Worm (Caenorhabditis elegans) whole organism, late embryonic: Measurements from ENCODE around the gene rpoa-1.

ENCODE experiments used
- C08G9.2 ChIP-seq: sonication (generic microtip); optimal IDR thresholded peaks from 2 replicates; lab custom pipeline; 2016; ENCODE audit warnings: mild to moderate bottlenecking, missing genetic modification characterization, moderate library complexity, missing compliant biosample characterization
- C38D4.7 ChIP-seq: fragments of 200-800 bp; sonication (Bioruptor generic); optimal IDR thresholded peaks from 2 replicates; lab custom pipeline; 2018; ENCODE audit warnings: mild to moderate bottlenecking, missing genetic modification characterization, moderate library complexity, missing compliant biosample characterization
- F13H6.1 ChIP-seq: sonication (generic microtip); optimal IDR thresholded peaks from 2 replicates; lab custom pipeline; 2016; ENCODE audit warnings: missing genetic modification characterization, missing compliant biosample characterization
- K02D7.2 ChIP-seq: sonication (generic microtip); optimal IDR thresholded peaks from 2 replicates; lab custom pipeline; 2017; ENCODE audit warnings: mild to moderate bottlenecking, missing genetic modification characterization, missing compliant biosample characterization
- K09A11.1 ChIP-seq: sonication (generic microtip); optimal IDR thresholded peaks from 2 replicates; lab custom pipeline; 2017; ENCODE audit warnings: antibody characterized with exemption, mild to moderate bottlenecking, missing genetic modification characterization, missing compliant biosample characterization; ENCODE audit not compliant: insufficient read depth
- T23F11.4 ChIP-seq: fragments of 200-800 bp; sonication (Bioruptor generic); optimal IDR thresholded peaks from 2 replicates; lab custom pipeline; 2018; ENCODE audit warnings: mild to moderate bottlenecking, missing genetic modification characterization, missing compliant biosample characterization
- Y22D7AL.16 ChIP-seq: sonication (generic microtip); optimal IDR thresholded peaks from 2 replicates; lab custom pipeline; 2016; ENCODE audit warnings: missing genetic modification characterization, missing compliant biosample characterization
- ahr-1 ChIP-seq: sonication (generic microtip); optimal IDR thresholded peaks from 2 replicates; lab custom pipeline; 2016; ENCODE audit warnings: missing genetic modification characterization, missing compliant biosample characterization
- ama-1 ChIP-seq: fragments of 150-350 bp; optimal IDR thresholded peaks from 2 replicates; lab custom pipeline; 2014
- ceh-14 ChIP-seq: sonication (generic microtip); optimal IDR thresholded peaks from 2 replicates; lab custom pipeline; 2016; ENCODE audit warnings: missing genotype, missing genetic modification characterization, missing compliant biosample characterization
- ceh-2 ChIP-seq: sonication (generic microtip); optimal IDR thresholded peaks from 2 replicates; lab custom pipeline; 2016; ENCODE audit warnings: missing genotype, missing genetic modification characterization, missing compliant biosample characterization
- ceh-24 ChIP-seq: sonication (generic microtip); optimal IDR thresholded peaks from 2 replicates; lab custom pipeline; 2016; ENCODE audit warnings: mild to moderate bottlenecking, missing genetic modification characterization, missing compliant biosample characterization
- ceh-31 ChIP-seq: sonication (generic microtip); optimal IDR thresholded peaks from 2 replicates; lab custom pipeline; 2016; ENCODE audit warnings: missing genetic modification characterization, missing compliant biosample characterization
- ceh-45 ChIP-seq: fragments of 200-800 bp; sonication (Bioruptor generic); IDR thresholded peaks from 2 replicates; pipeline ENCODE4 v1.3.6; 2022; ENCODE audit warnings: missing genetic modification reagents, missing genetic modification characterization, missing compliant biosample characterization
- ceh-6 ChIP-seq: fragments of 200-800 bp; sonication (Bioruptor generic); optimal IDR thresholded peaks from 2 replicates; lab custom pipeline; 2018; ENCODE audit warnings: mild to moderate bottlenecking, missing genetic modification characterization, missing compliant biosample characterization
- ets-4 ChIP-seq: sonication (generic microtip); optimal IDR thresholded peaks from 2 replicates; lab custom pipeline; 2016; ENCODE audit warnings: missing genetic modification characterization, missing compliant biosample characterization
- fax-1 ChIP-seq: sonication (generic microtip); optimal IDR thresholded peaks from 2 replicates; lab custom pipeline; 2016; ENCODE audit warnings: missing genotype, missing genetic modification characterization, missing compliant biosample characterization
- fkh-6 ChIP-seq: sonication (generic microtip); optimal IDR thresholded peaks from 2 replicates; lab custom pipeline; 2016; ENCODE audit warnings: missing genetic modification characterization, missing compliant biosample characterization
- gmeb-2 ChIP-seq: sonication (generic microtip); optimal IDR thresholded peaks from 2 replicates; lab custom pipeline; 2016; ENCODE audit warnings: missing genetic modification characterization, inconsistent platforms, missing compliant biosample characterization
- hlh-13 ChIP-seq: fragments of 200-800 bp; sonication (Bioruptor generic); optimal IDR thresholded peaks from 2 replicates; lab custom pipeline; 2018; ENCODE audit warnings: mild to moderate bottlenecking, missing genetic modification characterization, missing compliant biosample characterization
- hlh-30 ChIP-seq: sonication (generic microtip); optimal IDR thresholded peaks from 2 replicates; lab custom pipeline; 2017; ENCODE audit warnings: antibody characterized with exemption, missing genetic modification characterization, missing compliant biosample characterization; ENCODE audit not compliant: insufficient read depth
- hlh-6 ChIP-seq: sonication (generic microtip); optimal IDR thresholded peaks from 2 replicates; lab custom pipeline; 2016; ENCODE audit warnings: missing genotype, missing genetic modification characterization, missing compliant biosample characterization
- lim-6 ChIP-seq: sonication (generic microtip); optimal IDR thresholded peaks from 2 replicates; lab custom pipeline; 2016; ENCODE audit warnings: missing genetic modification characterization, missing compliant biosample characterization
- madf-2 ChIP-seq: sonication (generic microtip); optimal IDR thresholded peaks from 2 replicates; lab custom pipeline; 2017; ENCODE audit warnings: missing genetic modification characterization, missing compliant biosample characterization
- mec-3 ChIP-seq: sonication (generic microtip); optimal IDR thresholded peaks from 2 replicates; lab custom pipeline; 2016; ENCODE audit warnings: borderline replicate concordance, missing genetic modification characterization, missing compliant biosample characterization
- nhr-11 ChIP-seq: fragments of 150-350 bp; optimal IDR thresholded peaks from 2 replicates; lab custom pipeline; 2014; ENCODE audit warnings: missing biosample characterization, missing genetic modification characterization
- odd-2 ChIP-seq: sonication (generic microtip); optimal IDR thresholded peaks from 2 replicates; lab custom pipeline; 2017; ENCODE audit warnings: antibody characterized with exemption, mild to moderate bottlenecking, missing genetic modification characterization, missing compliant biosample characterization
- pat-9 ChIP-seq: fragments of 200-800 bp; sonication (Bioruptor generic); optimal IDR thresholded peaks from 2 replicates; lab custom pipeline; 2018; ENCODE audit warnings: mild to moderate bottlenecking, missing genetic modification characterization, moderate library complexity, missing compliant biosample characterization
- pha-2 ChIP-seq: sonication (generic microtip); optimal IDR thresholded peaks from 2 replicates; lab custom pipeline; 2017; ENCODE audit warnings: mild to moderate bottlenecking, missing genetic modification characterization, missing compliant biosample characterization
- pha-4 ChIP-seq: fragments of 150-350 bp; optimal IDR thresholded peaks from 2 replicates; lab custom pipeline; 2018; ENCODE audit warnings: missing biosample characterization, missing genetic modification reagents, missing genetic modification characterization
- pqm-1 ChIP-seq: sonication (generic microtip); optimal IDR thresholded peaks from 2 replicates; lab custom pipeline; 2016; ENCODE audit warnings: missing genetic modification characterization, missing compliant biosample characterization
- pros-1 ChIP-seq: fragments of 150-350 bp; optimal IDR thresholded peaks from 2 replicates; lab custom pipeline; 2014; ENCODE audit warnings: missing biosample characterization, missing genetic modification reagents, missing genetic modification characterization
- sox-4 ChIP-seq: sonication (generic microtip); optimal IDR thresholded peaks from 2 replicates; lab custom pipeline; 2017; ENCODE audit warnings: mild to moderate bottlenecking, missing genetic modification characterization, inconsistent platforms, missing compliant biosample characterization
- syd-9 ChIP-seq: sonication (generic microtip); optimal IDR thresholded peaks from 2 replicates; lab custom pipeline; 2016; ENCODE audit warnings: mild to moderate bottlenecking, missing genetic modification characterization, moderate library complexity, missing compliant biosample characterization
- tbx-2 ChIP-seq: sonication (generic microtip); optimal IDR thresholded peaks from 2 replicates; lab custom pipeline; 2016; ENCODE audit warnings: missing genetic modification characterization, missing compliant biosample characterization
- ttx-3 ChIP-seq: sonication (generic microtip); optimal IDR thresholded peaks from 2 replicates; lab custom pipeline; 2016; ENCODE audit warnings: missing genetic modification reagents, missing genetic modification characterization, missing compliant biosample characterization
- unc-3 ChIP-seq, 2 experiments: fragments of 200-800 bp in 1 of 2; sonication (Bioruptor generic) in 1 of 2; sonication (generic microtip) in 1 of 2; conservative IDR thresholded peaks in 1 of 2; optimal IDR thresholded peaks in 1 of 2; 2 replicates each; pipeline versions ENCODE4 v1.3.6 to Lab custom; 2016 to 2022; ENCODE audit warnings: missing compliant biosample characterization in 2 of 2, missing genetic modification characterization in 2 of 2, missing genetic modification reagents in 1 of 2
- unc-42 ChIP-seq: sonication (generic microtip); optimal IDR thresholded peaks from 2 replicates; lab custom pipeline; 2016; ENCODE audit warnings: missing genotype, missing genetic modification characterization, missing compliant biosample characterization
- ztf-16 ChIP-seq: sonication (generic microtip); optimal IDR thresholded peaks from 2 replicates; lab custom pipeline; 2017; ENCODE audit warnings: missing genetic modification characterization, missing compliant biosample characterization

rpoa-1 gene

ce11 chrII:13725793-13726192, 31.2 kb upstream of the rpoa-1 start, which contains the start of the genes Y54G9A.7 and bub-3:
TSS of gene Y54G9A.7 (minus strand) at chrII:13725799.
TSS of gene bub-3 (plus strand) at chrII:13726062.
- TF ChIP-seq unc-42 (tag; lab: Kevin White, UChicago), result peak; percentile 23
- no peak for TF ChIP-seq ceh-6 (GFP tag; lab: Kevin White, UChicago)

- TF ChIP-seq hlh-30 (tag; lab: Kevin White, UChicago) (no peak), pha-2 (tag; lab: Kevin White, UChicago) (no peak), ceh-2 (no peak), pat-9 (tag; lab: Kevin White, UChicago) (no peak), fkh-6 (tag; lab: Kevin White, UChicago) (no peak), ets-4 (tag; lab: Kevin White, UChicago) (no peak), pqm-1 (tag; lab: Kevin White, UChicago) (no peak), ttx-3 (no peak), hlh-6 (no peak), F13H6.1 (tag; lab: Kevin White, UChicago) (no peak), pros-1 (tag; lab: Kevin White, UChicago) (no peak), Y22D7AL.16 (no peak), nhr-11 (tag; lab: Kevin White, UChicago) (no peak), ahr-1 (tag; lab: Kevin White, UChicago) (no peak), T23F11.4 (no peak), odd-2 (tag; lab: Kevin White, UChicago) (no peak), syd-9 (tag; lab: Kevin White, UChicago) (no peak), lim-6 (no peak)
Measured at ce11 chrII:13723754-13724153, 29.2 kb upstream of the rpoa-1 start.

- TF ChIP-seq gmeb-2 (tag; lab: Kevin White, UChicago) (no peak), C08G9.2 (tag; lab: Kevin White, UChicago) (peak; percentile 14), ceh-31 (tag; lab: Kevin White, UChicago) (peak; percentile 12)
Measured at ce11 chrII:13722763-13723162, 28.2 kb upstream of the rpoa-1 start, which contains the start of gene Y54G9A.5. TSS of gene Y54G9A.5 (plus strand) at chrII:13723007.

ce11 chrII:13721218-13721617, 26.6 kb upstream of the rpoa-1 start, which contains the start of gene sre-46:
TSS of gene sre-46 (minus strand) at chrII:13721318.
- TF ChIP-seq K02D7.2 (tag; lab: Kevin White, UChicago) (no peak), C08G9.2 (tag; lab: Kevin White, UChicago) (no peak)

ce11 chrII:13720650-13721049, 26.1 kb upstream of the rpoa-1 start:
- TF ChIP-seq madf-2 (tag; lab: Kevin White, UChicago) (no peak), fax-1 (tag; lab: Kevin White, UChicago) (no peak), ceh-45 (GFP tag; lab: Robert Waterston, UW) (0 out of 2 replicates have a peak, but pooled peaks have one; percentile 17), unc-3 (GFP tag; conservative IDR thresholded peaks at IDR 0.05; lab: Robert Waterston, UW) (no peak), unc-3 (tag; optimal IDR thresholded peaks at IDR 0.05; lab: Kevin White, UChicago) (no peak)

- no peak for TF ChIP-seq C38D4.7 (GFP tag; lab: Kevin White, UChicago)
- no peak for TF ChIP-seq pqm-1 (tag; lab: Kevin White, UChicago)
- no peak for TF ChIP-seq ahr-1 (tag; lab: Kevin White, UChicago)
- no peak for TF ChIP-seq ztf-16 (tag; lab: Kevin White, UChicago)
- no peak for TF ChIP-seq pha-2 (tag; lab: Kevin White, UChicago)
- no peak for TF ChIP-seq ceh-31 (tag; lab: Kevin White, UChicago)
- no peak for TF ChIP-seq pat-9 (tag; lab: Kevin White, UChicago)
- TF ChIP-seq ceh-45 (GFP tag; lab: Robert Waterston, UW), result no peak
- TF ChIP-seq pha-4, result no peak
- no peak for TF ChIP-seq sox-4 (tag; lab: Kevin White, UChicago)
- no peak for TF ChIP-seq ama-1 (lab: Kevin White, UChicago)
- no peak for TF ChIP-seq ceh-14
- no peak for TF ChIP-seq hlh-13 (GFP tag; lab: Kevin White, UChicago)
- TF ChIP-seq tbx-2 (tag; lab: Kevin White, UChicago), result no peak
- TF ChIP-seq ceh-24 (tag; lab: Kevin White, UChicago), result no peak
- no peak for TF ChIP-seq K09A11.1 (tag; lab: Kevin White, UChicago)
- TF ChIP-seq unc-3 (GFP tag; conservative IDR thresholded peaks at IDR 0.05; lab: Robert Waterston, UW), result no peak
- TF ChIP-seq unc-3 (tag; optimal IDR thresholded peaks at IDR 0.05; lab: Kevin White, UChicago), result no peak
- no peak for TF ChIP-seq mec-3 (tag; lab: Kevin White, UChicago)
- TF ChIP-seq madf-2 (tag; lab: Kevin White, UChicago), result no peak
Measured at ce11 chrII:13717393-13718367, 23.1 kb upstream of the rpoa-1 start.
